Fruit fly (Drosophila melanogaster) whole organism, adult: ENCODE data around the gene Mpi.

Experiments used
- CG1620 ChIP-seq: fragments of 200-800 bp; sonication (Bioruptor generic); optimal IDR thresholded peaks from 2 replicates; lab custom pipeline; 2016; ENCODE audit warnings: missing biosample characterization, missing genetic modification characterization
- cnc ChIP-seq, 2 experiments: fragments of >200 bp; optimal IDR thresholded peaks; 2 replicates each; lab custom pipeline; 2017
- toe ChIP-seq: fragments of 200-800 bp; sonication (Bioruptor generic); optimal IDR thresholded peaks from 2 replicates; lab custom pipeline; 2016; ENCODE audit warnings: missing biosample characterization, missing genetic modification characterization

DNA sequence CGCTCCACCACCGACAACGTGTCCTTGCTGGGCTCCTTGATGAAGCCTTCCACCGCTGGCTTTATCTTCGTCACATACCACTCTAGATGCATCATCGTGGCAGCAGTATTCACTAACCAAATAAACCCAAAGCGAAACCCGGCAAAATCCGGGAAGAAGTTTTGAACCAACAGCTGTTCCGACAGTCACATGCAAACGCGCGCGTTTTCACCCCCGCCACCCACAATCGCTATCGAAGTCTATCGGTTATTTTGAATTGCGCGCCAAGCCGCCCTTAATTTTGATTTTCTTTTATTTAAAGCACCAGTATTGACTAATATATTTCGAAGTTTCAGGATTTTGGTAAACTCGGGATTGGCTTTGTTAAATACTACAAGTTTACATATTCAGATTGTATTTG, 4.9 kb upstream of the Mpi start, which contains the start of gene Tti1:
- TF ChIP-seq toe (GFP tag; lab: Kevin White, UChicago) (no peak), CG1620 (GFP tag; lab: Kevin White, UChicago) (no peak), cnc (optimal IDR thresholded peaks at IDR 0.05; lab: Kevin White, UChicago) (no peak)
